In the genomic region with DNA sequence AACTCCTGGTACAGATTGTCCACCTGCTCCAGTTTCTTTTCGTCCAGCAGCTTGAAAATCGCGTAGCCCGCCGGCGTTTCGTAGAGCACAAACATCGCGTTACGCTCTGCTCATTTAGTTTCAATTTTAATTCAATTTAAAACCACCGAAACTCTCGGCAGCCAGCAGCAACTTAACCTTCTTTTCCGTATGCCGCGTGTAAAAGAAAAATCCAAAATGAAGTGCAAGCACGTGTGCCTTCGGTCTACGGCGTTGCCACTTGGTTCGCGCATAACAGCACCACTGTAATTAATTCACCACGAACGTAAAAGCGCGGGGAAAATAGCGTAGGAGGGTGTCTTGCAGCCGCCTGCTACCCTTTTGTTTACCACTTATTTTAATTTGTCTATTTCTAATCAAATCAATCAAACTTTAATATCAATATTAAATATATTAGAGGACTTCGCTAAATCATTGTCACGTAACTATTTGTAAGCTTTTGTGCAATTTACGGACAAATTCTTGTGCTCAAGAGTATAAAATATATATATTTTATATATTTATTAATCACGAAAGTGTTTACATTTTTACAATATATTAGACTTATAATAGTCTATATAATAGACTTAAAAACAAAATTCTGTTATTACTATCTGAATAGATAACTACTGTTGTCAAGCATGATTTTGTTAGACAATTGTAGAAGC, we compare ENCODE assay signal across 1 fruit fly cellular context.
TF ChIP-seq lines count a peak whose summit lies in the region.

A gene (minus strand): TSS at position 227 of the 686 bp plus-strand sequence.

TF ChIP-seq in whole organism, embryonic, 481 proteins besides CTCF, POLR2A, EP300 and RAD21 (continued from another document and continues in another):
- TF ChIP-seq bsh (GFP tag; optimal IDR thresholded peaks at IDR 0.05; lab: Kevin White, UChicago) (peak in 1 of 2 experiments; percentile 54), sug (tag; optimal IDR thresholded peaks at IDR 0.05; lab: Kevin White, UChicago) (peak; percentile 77), CG1024 (GFP tag; IDR thresholded peaks at IDR 0.05; lab: Robert Waterston, UW) (no peak), CG8290 (GFP tag; optimal IDR thresholded peaks at IDR 0.05; lab: Kevin White, UChicago) (peak; percentile 19), CG8290 (tag; optimal IDR thresholded peaks at IDR 0.05; lab: Kevin White, UChicago) (no peak), Ssrp (tag; optimal IDR thresholded peaks at IDR 0.05; lab: Kevin White, UChicago) (peak; percentile 67), dysf (GFP tag; IDR thresholded peaks at IDR 0.05; lab: Robert Waterston, UW) (peak; percentile 64; the same call in 2 of the 3 replicates), pan (optimal IDR thresholded peaks at IDR 0.05; lab: Kevin White, UChicago) (peak in 1 of 2 experiments; percentile 81), pan (GFP tag; optimal IDR thresholded peaks at IDR 0.05 in 1 of 2, IDR thresholded peaks at IDR 0.05 in 1 of 2) (peak; percentile 21 to 73), CG10209 (GFP tag; optimal IDR thresholded peaks at IDR 0.05; lab: Kevin White, UChicago) (peak; percentile 73), ci (GFP tag; IDR thresholded peaks at IDR 0.05; lab: Robert Waterston, UW) (peak; percentile 53; the same call in 2 of the 3 replicates), chinmo (GFP tag; IDR thresholded peaks at IDR 0.05; lab: Robert Waterston, UW; ENCODE audit: partially characterized antibody) (no peak), CG11456 (GFP tag; IDR thresholded peaks at IDR 0.05; lab: Robert Waterston, UW) (0 out of 3 replicates have a peak, but pooled peaks have one; percentile 8), CG9727 (GFP tag; optimal IDR thresholded peaks at IDR 0.05; lab: Kevin White, UChicago) (peak; percentile 81), onecut (GFP tag; IDR thresholded peaks at IDR 0.05; lab: Robert Waterston, UW) (0 out of 2 replicates have a peak, but pooled peaks have one; percentile 4), CG9437 (GFP tag; optimal IDR thresholded peaks at IDR 0.05; lab: Kevin White, UChicago) (peak; percentile 81), Hand (GFP tag; optimal IDR thresholded peaks at IDR 0.05; lab: Kevin White, UChicago) (peak; percentile 56), CG18476 (GFP tag; optimal IDR thresholded peaks at IDR 0.05; lab: Kevin White, UChicago) (peak; percentile 11), CG8388 (GFP tag; optimal IDR thresholded peaks at IDR 0.05; lab: Kevin White, UChicago) (peak; percentile 69), gro (GFP tag; optimal IDR thresholded peaks at IDR 0.05; lab: Kevin White, UChicago) (peak; percentile 3), CG14014 (GFP tag; IDR thresholded peaks at IDR 0.05; lab: Robert Waterston, UW) (no peak), MBD-R2 (GFP tag; IDR thresholded peaks at IDR 0.05; lab: Robert Waterston, UW) (0 out of 2 replicates have a peak, but pooled peaks have one; percentile 7), PHDP (tag; optimal IDR thresholded peaks at IDR 0.05; lab: Kevin White, UChicago) (peak; percentile 36), Drgx (GFP tag; IDR thresholded peaks at IDR 0.05; lab: Robert Waterston, UW) (no peak), CG32532 (GFP tag; IDR thresholded peaks at IDR 0.05; lab: Robert Waterston, UW) (0 out of 2 replicates have a peak, but pooled peaks have one; percentile 22), CG6765 (GFP tag; optimal IDR thresholded peaks at IDR 0.05; lab: Kevin White, UChicago) (peak; percentile 79), Chrac-16 (GFP tag; optimal IDR thresholded peaks at IDR 0.05; lab: Kevin White, UChicago) (peak; percentile 33), Six4 (GFP tag; optimal IDR thresholded peaks at IDR 0.05; lab: Kevin White, UChicago) (peak; percentile 38), D (optimal IDR thresholded peaks at IDR 0.05; lab: Kevin White, UChicago) (no peak), D (GFP tag; optimal IDR thresholded peaks at IDR 0.05; lab: Kevin White, UChicago) (peak; percentile 69), CG13123 (GFP tag; optimal IDR thresholded peaks at IDR 0.05; lab: Kevin White, UChicago) (peak; percentile 18), dati (GFP tag; IDR thresholded peaks at IDR 0.05; lab: Robert Waterston, UW) (no peak), p53 (GFP tag; optimal IDR thresholded peaks at IDR 0.05; lab: Kevin White, UChicago) (no peak), H15 (GFP tag; IDR thresholded peaks at IDR 0.05; lab: Robert Waterston, UW) (0 out of 3 replicates have a peak, but pooled peaks have one; percentile 44), caup (GFP tag; optimal IDR thresholded peaks at IDR 0.05; lab: Kevin White, UChicago; ENCODE audit: severe bottlenecking) (peak; percentile 37), ara (GFP tag; IDR thresholded peaks at IDR 0.05; lab: Robert Waterston, UW) (no peak), CG15514 (GFP tag; optimal IDR thresholded peaks at IDR 0.05; lab: Kevin White, UChicago) (peak; percentile 27), CG18599 (GFP tag; optimal IDR thresholded peaks at IDR 0.05; lab: Kevin White, UChicago) (peak; percentile 60), CG13287 (GFP tag; IDR thresholded peaks at IDR 0.05; lab: Robert Waterston, UW; ENCODE audit: partially characterized antibody) (peak; percentile 30; the same call in 1 of the 2 replicates), az2 (GFP tag; optimal IDR thresholded peaks at IDR 0.05; lab: Kevin White, UChicago) (peak; percentile 44), CG10543 (GFP tag; optimal IDR thresholded peaks at IDR 0.05; lab: Kevin White, UChicago) (peak; percentile 85), CG9932 (GFP tag; IDR thresholded peaks at IDR 0.05; lab: Robert Waterston, UW) (peak; percentile 46; the same call in 1 of the 2 replicates), twi (tag; optimal IDR thresholded peaks at IDR 0.05; lab: Kevin White, UChicago) (peak; percentile 24), CG4820 (GFP tag; optimal IDR thresholded peaks at IDR 0.05; lab: Kevin White, UChicago) (peak; percentile 34), pros (GFP tag; optimal IDR thresholded peaks at IDR 0.05; lab: Kevin White, UChicago) (peak; percentile 37), CG3995 (GFP tag; optimal IDR thresholded peaks at IDR 0.05; lab: Kevin White, UChicago) (no peak), bigmax (GFP tag; optimal IDR thresholded peaks at IDR 0.05; lab: Kevin White, UChicago) (peak; percentile 93), Nf-YC (tag; optimal IDR thresholded peaks at IDR 0.05; lab: Kevin White, UChicago) (peak; percentile 82), CoRest (tag; optimal IDR thresholded peaks at IDR 0.05; lab: Kevin White, UChicago) (peak; percentile 86), CG10147 (GFP tag; optimal IDR thresholded peaks at IDR 0.05; lab: Kevin White, UChicago) (peak; percentile 80), jumu (GFP tag; optimal IDR thresholded peaks at IDR 0.05; lab: Kevin White, UChicago) (no peak), CG4854 (GFP tag; optimal IDR thresholded peaks at IDR 0.05; lab: Kevin White, UChicago) (no peak), Ets97D (GFP tag; optimal IDR thresholded peaks at IDR 0.05; lab: Kevin White, UChicago) (peak; percentile 34), emc (GFP tag; optimal IDR thresholded peaks at IDR 0.05; lab: Kevin White, UChicago) (no peak), Mad (GFP tag; optimal IDR thresholded peaks at IDR 0.05; lab: Kevin White, UChicago) (peak; percentile 10), Camta (GFP tag; optimal IDR thresholded peaks at IDR 0.05; lab: Kevin White, UChicago) (no peak), HLH3B (GFP tag; IDR thresholded peaks at IDR 0.05; lab: Robert Waterston, UW) (no peak), phol (tag; optimal IDR thresholded peaks at IDR 0.05; lab: Kevin White, UChicago) (peak; percentile 69), org-1 (GFP tag; optimal IDR thresholded peaks at IDR 0.05; lab: Kevin White, UChicago) (peak; percentile 34), HLHmδ (GFP tag; optimal IDR thresholded peaks at IDR 0.05; lab: Kevin White, UChicago) (peak; percentile 43), dm (GFP tag; optimal IDR thresholded peaks at IDR 0.05; lab: Kevin White, UChicago) (peak; percentile 99), Hmr (GFP tag; optimal IDR thresholded peaks at IDR 0.05; lab: Kevin White, UChicago) (peak; percentile 79), zfh1 (GFP tag; IDR thresholded peaks at IDR 0.05; lab: Robert Waterston, UW) (0 out of 3 replicates have a peak, but pooled peaks have one; percentile 8), Med (GFP tag; lab: Kevin White, UChicago) (peak; percentile 89), ftz-f1 (GFP tag; optimal IDR thresholded peaks at IDR 0.05; lab: Kevin White, UChicago) (peak; percentile 44), CG10274 (GFP tag; optimal IDR thresholded peaks at IDR 0.05; lab: Kevin White, UChicago) (peak; percentile 3), oc (tag; optimal IDR thresholded peaks at IDR 0.05; lab: Kevin White, UChicago) (no peak), pzg (GFP tag; optimal IDR thresholded peaks at IDR 0.05; lab: Kevin White, UChicago) (peak; percentile 47), CG9817 (tag; optimal IDR thresholded peaks at IDR 0.05; lab: Kevin White, UChicago) (peak; percentile 69), Sin3A (optimal IDR thresholded peaks at IDR 0.05; lab: Kevin White, UChicago) (peak; percentile 19), pfk (GFP tag; optimal IDR thresholded peaks at IDR 0.05; lab: Kevin White, UChicago) (peak; percentile 15), CG12744 (GFP tag; optimal IDR thresholded peaks at IDR 0.05; lab: Kevin White, UChicago) (no peak), ac (GFP tag; optimal IDR thresholded peaks at IDR 0.05; lab: Kevin White, UChicago) (no peak), unpg (GFP tag; optimal IDR thresholded peaks at IDR 0.05; lab: Kevin White, UChicago) (peak; percentile 38), cg (GFP tag; optimal IDR thresholded peaks at IDR 0.05; lab: Kevin White, UChicago) (peak; percentile 24), Meics (GFP tag; optimal IDR thresholded peaks at IDR 0.05; lab: Kevin White, UChicago) (peak; percentile 83), CG6854 (GFP tag; optimal IDR thresholded peaks at IDR 0.05; lab: Kevin White, UChicago) (peak; percentile 70), CG10267 (tag; optimal IDR thresholded peaks at IDR 0.05; lab: Kevin White, UChicago) (peak; percentile 69), CG17829 (tag; optimal IDR thresholded peaks at IDR 0.05; lab: Kevin White, UChicago) (peak; percentile 78), lmd (GFP tag; IDR thresholded peaks at IDR 0.05; lab: Robert Waterston, UW) (peak; percentile 37; the same call in 1 of the 2 replicates), zen (tag; optimal IDR thresholded peaks at IDR 0.05; lab: Kevin White, UChicago) (peak; percentile 20), CG10431 (GFP tag; optimal IDR thresholded peaks at IDR 0.05; lab: Kevin White, UChicago) (peak; percentile 81), CG34422 (GFP tag; IDR thresholded peaks at IDR 0.05; lab: Robert Waterston, UW) (peak; percentile 55; the same call in 1 of the 3 replicates), ro (GFP tag; IDR thresholded peaks at IDR 0.05; lab: Robert Waterston, UW) (no peak), tap (tag; optimal IDR thresholded peaks at IDR 0.05; lab: Kevin White, UChicago) (peak; percentile 67), CG8478 (optimal IDR thresholded peaks at IDR 0.05; lab: Kevin White, UChicago) (no peak), jing (GFP tag; optimal IDR thresholded peaks at IDR 0.05; lab: Kevin White, UChicago) (no peak), CG6689 (GFP tag; IDR thresholded peaks at IDR 0.05; lab: Robert Waterston, UW) (peak; percentile 47), CG4328 (GFP tag; optimal IDR thresholded peaks at IDR 0.05; lab: Kevin White, UChicago) (peak; percentile 84), sna (GFP tag; IDR thresholded peaks at IDR 0.05; lab: Robert Waterston, UW; ENCODE audit: partially characterized antibody) (no peak), CG7745 (tag; optimal IDR thresholded peaks at IDR 0.05; lab: Kevin White, UChicago) (peak; percentile 26), Dll (GFP tag; IDR thresholded peaks at IDR 0.05; lab: Robert Waterston, UW; ENCODE audit: partially characterized antibody) (no peak), Rfx (GFP tag; IDR thresholded peaks at IDR 0.05; lab: Robert Waterston, UW) (peak; percentile 43; the same call in 1 of the 2 replicates), Nf-YB (GFP tag; optimal IDR thresholded peaks at IDR 0.05; lab: Kevin White, UChicago) (peak; percentile 63), CG17385 (GFP tag; optimal IDR thresholded peaks at IDR 0.05; lab: Kevin White, UChicago) (peak; percentile 74), CG12104 (GFP tag; optimal IDR thresholded peaks at IDR 0.05; lab: Kevin White, UChicago) (peak; percentile 63), bbx (GFP tag; IDR thresholded peaks at IDR 0.05; lab: Robert Waterston, UW; ENCODE audit: partially characterized antibody) (peak; percentile 64), salm (tag; optimal IDR thresholded peaks at IDR 0.05; lab: Kevin White, UChicago) (peak; percentile 13), CG1529 (GFP tag; optimal IDR thresholded peaks at IDR 0.05; lab: Kevin White, UChicago) (peak; percentile 38), CG1233 (GFP tag; optimal IDR thresholded peaks at IDR 0.05; lab: Kevin White, UChicago) (peak; percentile 76), CG1603 (tag; optimal IDR thresholded peaks at IDR 0.05; lab: Kevin White, UChicago) (peak; percentile 49), Hr3 (GFP tag; optimal IDR thresholded peaks at IDR 0.05; lab: Kevin White, UChicago) (peak; percentile 78), esg (GFP tag; conservative IDR thresholded peaks at IDR 0.05; lab: Robert Waterston, UW) (no peak), exex (tag; optimal IDR thresholded peaks at IDR 0.05; lab: Kevin White, UChicago) (peak; percentile 47), CG16779 (GFP tag; IDR thresholded peaks at IDR 0.05; lab: Robert Waterston, UW) (no peak), btn (GFP tag; optimal IDR thresholded peaks at IDR 0.05; lab: Kevin White, UChicago) (no peak), trem (tag; optimal IDR thresholded peaks at IDR 0.05; lab: Kevin White, UChicago) (peak; percentile 36), NfI (GFP tag; optimal IDR thresholded peaks at IDR 0.05; lab: Kevin White, UChicago) (peak; percentile 76), CG12659 (GFP tag; optimal IDR thresholded peaks at IDR 0.05; lab: Kevin White, UChicago) (peak; percentile 85), CG13424 (tag; optimal IDR thresholded peaks at IDR 0.05; lab: Kevin White, UChicago) (peak; percentile 85), tin (GFP tag; optimal IDR thresholded peaks at IDR 0.05; lab: Kevin White, UChicago) (peak; percentile 35), Fer2 (tag; optimal IDR thresholded peaks at IDR 0.05; lab: Kevin White, UChicago) (peak; percentile 40), pb (GFP tag; optimal IDR thresholded peaks at IDR 0.05; lab: Kevin White, UChicago) (no peak), Usf (GFP tag; optimal IDR thresholded peaks at IDR 0.05; lab: Kevin White, UChicago) (peak; percentile 59), Stat92E (GFP tag; optimal IDR thresholded peaks at IDR 0.05; lab: Kevin White, UChicago) (peak in 1 of 3 experiments; percentile 74), sr (GFP tag; IDR thresholded peaks at IDR 0.05; lab: Robert Waterston, UW) (no peak), CG5245 (GFP tag; optimal IDR thresholded peaks at IDR 0.05; lab: Kevin White, UChicago) (peak; percentile 5), bcd (GFP tag; optimal IDR thresholded peaks at IDR 0.05; lab: Kevin White, UChicago) (peak; percentile 26), Fer1 (GFP tag; optimal IDR thresholded peaks at IDR 0.05; lab: Kevin White, UChicago) (peak; percentile 78), tgo (GFP tag; IDR thresholded peaks at IDR 0.05; lab: Robert Waterston, UW) (no peak; the same call in 2 of the 3 replicates)
